Worm (Caenorhabditis elegans) whole organism, early embryonic: Measurements from ENCODE around the gene F47B8.2.
"Not testable (repeated sequence)": the region's sequence is repeated elsewhere in the genome, so short reads cannot be mapped to it uniquely, and the experiment has no call there.

Source experiments
- B0310.2 ChIP-seq: sonication (generic microtip); optimal IDR thresholded peaks from 2 replicates; lab custom pipeline; 2016; ENCODE audit warnings: mild to moderate bottlenecking, missing genetic modification characterization, missing compliant biosample characterization
- F13C5.2 ChIP-seq: sonication (generic microtip); optimal IDR thresholded peaks from 2 replicates; lab custom pipeline; 2017; ENCODE audit warnings: mild to moderate bottlenecking, missing genetic modification characterization, inconsistent platforms, missing compliant biosample characterization
- aly-1 ChIP-seq: sonication (generic microtip); optimal IDR thresholded peaks from 2 replicates; lab custom pipeline; 2016; ENCODE audit warnings: missing genetic modification characterization, missing compliant biosample characterization
- ama-1 ChIP-seq: fragments of 150-350 bp; optimal IDR thresholded peaks from 2 replicates; lab custom pipeline; 2014
- ceh-13 ChIP-seq: fragments of 200-800 bp; sonication (Bioruptor generic); optimal IDR thresholded peaks from 2 replicates; lab custom pipeline; 2018; ENCODE audit warnings: mild to moderate bottlenecking, missing genetic modification characterization, missing compliant biosample characterization
- ceh-36 ChIP-seq: sonication (generic microtip); optimal IDR thresholded peaks from 2 replicates; lab custom pipeline; 2016; ENCODE audit warnings: missing genetic modification characterization, inconsistent platforms, missing compliant biosample characterization
- ets-7 ChIP-seq: sonication (generic microtip); optimal IDR thresholded peaks from 2 replicates; lab custom pipeline; 2016; ENCODE audit warnings: missing genotype, missing genetic modification characterization, missing compliant biosample characterization
- flt-1 ChIP-seq: fragments of 200-800 bp; sonication (Bioruptor generic); IDR thresholded peaks from 2 replicates; pipeline ENCODE4 v1.3.6; 2022; ENCODE audit warnings: missing genetic modification characterization, missing compliant biosample characterization
- hmbx-1 ChIP-seq: sonication (generic microtip); optimal IDR thresholded peaks from 2 replicates; lab custom pipeline; 2016; ENCODE audit warnings: mild to moderate bottlenecking, missing genetic modification characterization, missing compliant biosample characterization
- hmg-4 ChIP-seq: fragments of 200-800 bp; sonication (Bioruptor generic); optimal IDR thresholded peaks from 2 replicates; lab custom pipeline; 2018; ENCODE audit warnings: mild to moderate bottlenecking, missing genetic modification characterization, missing compliant biosample characterization
- hnd-1 ChIP-seq: sonication (generic microtip); optimal IDR thresholded peaks from 2 replicates; lab custom pipeline; 2016; ENCODE audit warnings: missing genetic modification characterization, missing compliant biosample characterization
- pes-1 ChIP-seq: fragments of 200-800 bp; sonication (Bioruptor generic); IDR thresholded peaks from 2 replicates; pipeline ENCODE4 v1.3.6; 2022; ENCODE audit warnings: missing genetic modification reagents, missing genetic modification characterization, missing compliant biosample characterization
- scrt-1 ChIP-seq: fragments of 200-800 bp; sonication (Bioruptor generic); IDR thresholded peaks from 2 replicates; pipeline ENCODE4 v1.3.6; 2022; ENCODE audit warnings: missing genetic modification characterization, missing compliant biosample characterization
- sea-1 ChIP-seq: fragments of 200-800 bp; sonication (Bioruptor generic); conservative IDR thresholded peaks from 2 replicates; pipeline ENCODE4 v1.3.6; 2022; ENCODE audit warnings: missing genetic modification characterization, missing compliant biosample characterization
- tbx-11 ChIP-seq: fragments of 200-800 bp; sonication (Bioruptor generic); IDR thresholded peaks from 2 replicates; pipeline ENCODE4 v1.3.6; 2022; ENCODE audit warnings: missing genetic modification characterization, missing compliant biosample characterization
- tbx-37 ChIP-seq: fragments of 200-800 bp; sonication (Bioruptor generic); conservative IDR thresholded peaks from 2 replicates; pipeline ENCODE4 v1.3.6; 2022; ENCODE audit warnings: missing genetic modification reagents, missing genetic modification characterization, missing compliant biosample characterization
- tra-4 ChIP-seq: sonication (generic microtip); optimal IDR thresholded peaks from 2 replicates; lab custom pipeline; 2017; ENCODE audit warnings: missing genetic modification characterization, missing compliant biosample characterization

The F47B8.2 gene

ce11 chrV:14320246-14320645, 3.8 kb upstream of the F47B8.2 start, which contains the start of gene F47B8.14:
Gene F47B8.14 (plus strand): TSS chrV:14320546.
- TF ChIP-seq tbx-37 (GFP tag; lab: Robert Waterston, UW) = no peak
- TF ChIP-seq hnd-1 (tag; lab: Kevin White, UChicago) = no peak
- TF ChIP-seq pes-1 = no peak
- no peak for TF ChIP-seq F13C5.2

- TF ChIP-seq aly-1 (peak; percentile 55), flt-1 (GFP tag; lab: Robert Waterston, UW) (no peak)
Observed at ce11 chrV:14319101-14319781, 2.8 kb upstream of the F47B8.2 start, which contains the start of gene F47B8.13. Gene F47B8.13 (minus strand): TSS chrV:14319731.

- TF ChIP-seq ceh-13 = no peak
- no peak for TF ChIP-seq scrt-1
- TF ChIP-seq ama-1 (lab: Kevin White, UChicago) = no peak
- no peak for TF ChIP-seq flt-1 (GFP tag; lab: Robert Waterston, UW)
- TF ChIP-seq hmbx-1 (tag; lab: Kevin White, UChicago) = no peak
- no peak for TF ChIP-seq B0310.2 (tag; lab: Kevin White, UChicago)
- no peak for TF ChIP-seq sea-1 (GFP tag; lab: Robert Waterston, UW)
Observed at ce11 chrV:14317621-14318020, 1.2 kb upstream of the F47B8.2 start.

ce11 chrV:14317204-14317603, 779 bp upstream of the F47B8.2 start:
- no peak for TF ChIP-seq B0310.2 (tag; lab: Kevin White, UChicago)
- no peak for TF ChIP-seq ceh-13
- no peak for TF ChIP-seq ets-7 (tag; lab: Kevin White, UChicago)
- no peak for TF ChIP-seq hnd-1 (tag; lab: Kevin White, UChicago)
- TF ChIP-seq tbx-37 (GFP tag; lab: Robert Waterston, UW) = no peak
- TF ChIP-seq sea-1 (GFP tag; lab: Robert Waterston, UW) = no peak
- no peak for TF ChIP-seq pes-1
- TF ChIP-seq flt-1 (GFP tag; lab: Robert Waterston, UW) = no peak
- TF ChIP-seq tra-4 (tag; lab: Kevin White, UChicago) = no peak
- TF ChIP-seq scrt-1 = no peak
- no peak for TF ChIP-seq hmg-4
- no peak for TF ChIP-seq tbx-11 (GFP tag; lab: Robert Waterston, UW)
- no peak for TF ChIP-seq F13C5.2
- TF ChIP-seq hmbx-1 (tag; lab: Kevin White, UChicago) = no peak
- no peak for TF ChIP-seq aly-1

- TF ChIP-seq tra-4 (tag; lab: Kevin White, UChicago) = no peak
- TF ChIP-seq B0310.2 (tag; lab: Kevin White, UChicago) = no peak
- TF ChIP-seq tbx-37 (GFP tag; lab: Robert Waterston, UW) = no peak
- TF ChIP-seq ceh-36 (tag; lab: Kevin White, UChicago) = no peak
- no peak for TF ChIP-seq F13C5.2
- no peak for TF ChIP-seq ceh-13
- no peak for TF ChIP-seq aly-1
- no peak for TF ChIP-seq ama-1 (lab: Kevin White, UChicago)
- TF ChIP-seq hnd-1 (tag; lab: Kevin White, UChicago) = no peak
- TF ChIP-seq ets-7 (tag; lab: Kevin White, UChicago) = no peak
- no peak for TF ChIP-seq scrt-1
- no peak for TF ChIP-seq flt-1 (GFP tag; lab: Robert Waterston, UW)
- TF ChIP-seq pes-1 = no peak
Observed at ce11 chrV:14314236-14314635, 2.2 kb downstream of the F47B8.2 start, which contains the start of gene F47B8.1. Gene F47B8.1 (minus strand): TSS chrV:14314336.

ce11 chrV:14312695-14313094, 3.7 kb downstream of the F47B8.2 start, which contains the start of gene F14D7.8:
Gene F14D7.8 (minus strand): TSS chrV:14312795.
- TF ChIP-seq aly-1 = no peak
- TF ChIP-seq ceh-13 = no peak
- no peak for TF ChIP-seq ceh-36 (tag; lab: Kevin White, UChicago)
- TF ChIP-seq tbx-11 (GFP tag; lab: Robert Waterston, UW) = no peak
- no peak for TF ChIP-seq hmg-4
- no peak for TF ChIP-seq hnd-1 (tag; lab: Kevin White, UChicago)
- no peak for TF ChIP-seq ets-7 (tag; lab: Kevin White, UChicago)
- TF ChIP-seq B0310.2 (tag; lab: Kevin White, UChicago) = no peak
- TF ChIP-seq sea-1 (GFP tag; lab: Robert Waterston, UW) = no peak

ce11 chrV:14311115-14311514, 5.3 kb downstream of the F47B8.2 start, which contains the start of gene ddn-3:
Gene ddn-3 (minus strand): TSS chrV:14311215.
- no peak for TF ChIP-seq hmbx-1 (tag; lab: Kevin White, UChicago)

ce11 chrV:14309632-14310031, 6.8 kb downstream of the F47B8.2 start, which contains the start of gene F14D7.14:
Gene F14D7.14 (plus strand): TSS chrV:14309932.
- TF ChIP-seq tbx-37 (GFP tag; lab: Robert Waterston, UW); aly-1; ceh-13: not testable (repeated sequence)

ce11 chrV:14308164-14308563, 8.3 kb downstream of the F47B8.2 start, which contains the start of gene spig-5:
Gene spig-5 (plus strand): TSS chrV:14308464.
- not testable (repeated sequence) for TF ChIP-seq ama-1 (lab: Kevin White, UChicago); B0310.2 (tag; lab: Kevin White, UChicago); flt-1 (GFP tag; lab: Robert Waterston, UW)
